Worm (Caenorhabditis elegans): ENCODE results near the gene nmat-1.

ce11 chrX:12064908-12065307, 47.1 kb upstream of the nmat-1 start, which contains the start of gene lgc-23:
- TF ChIP-seq ref-1 (GFP tag; conservative IDR thresholded peaks at IDR 0.05) (no peak), T22C8.4 (GFP tag; IDR thresholded peaks at IDR 0.05) (no peak), tab-1 (GFP tag; IDR thresholded peaks at IDR 0.05) (no peak)
